ENCODE assay signal across 4 worm cellular contexts in the genomic region with DNA sequence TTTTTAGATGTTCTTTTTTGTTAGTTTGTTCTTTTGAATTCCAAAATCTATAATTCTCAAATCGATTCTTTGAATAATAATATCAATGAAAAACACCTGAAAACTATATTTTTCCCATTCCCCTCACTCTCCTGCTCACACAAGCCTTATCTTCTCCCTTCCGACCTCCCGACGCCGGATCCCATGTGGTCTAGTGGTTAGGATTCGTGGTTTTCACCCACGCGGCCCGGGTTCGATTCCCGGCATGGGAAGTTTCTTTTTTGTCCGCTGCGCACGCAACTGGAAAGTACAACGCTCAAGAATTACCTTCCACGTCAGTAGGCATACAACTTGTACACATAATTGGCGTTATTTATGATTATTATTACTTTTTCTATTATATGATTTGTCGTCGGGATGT.
TF ChIP-seq lines count a peak whose summit lies in the region.

No protein-coding gene starts in this region.

TF ChIP-seq in whole organism, L2 larva, 48 proteins besides CTCF, POLR2A, EP300 and RAD21:
- TF ChIP-seq peb-1 (tag; optimal IDR thresholded peaks at IDR 0.05; lab: Kevin White, UChicago) (no peak), nhr-25 (tag; optimal IDR thresholded peaks at IDR 0.05; lab: Kevin White, UChicago) (peak; percentile 7), lsy-2 (tag; optimal IDR thresholded peaks at IDR 0.05; lab: Kevin White, UChicago) (peak in 1 of 2 experiments; percentile 22), unc-55 (GFP tag; optimal IDR thresholded peaks at IDR 0.05; lab: Kevin White, UChicago) (peak; percentile 60), alr-1 (tag; optimal IDR thresholded peaks at IDR 0.05; lab: Kevin White, UChicago) (no peak), R02D3.7 (tag; optimal IDR thresholded peaks at IDR 0.05; lab: Kevin White, UChicago) (no peak), gmeb-1 (tag; optimal IDR thresholded peaks at IDR 0.05; lab: Kevin White, UChicago) (peak; percentile 57), sma-3 (GFP tag; optimal IDR thresholded peaks at IDR 0.05; lab: Kevin White, UChicago) (peak; percentile 6), egl-27 (tag; optimal IDR thresholded peaks at IDR 0.05; lab: Kevin White, UChicago) (no peak), nhr-77 (tag; optimal IDR thresholded peaks at IDR 0.05; lab: Kevin White, UChicago) (no peak), fos-1 (tag; optimal IDR thresholded peaks at IDR 0.05; lab: Kevin White, UChicago) (peak; percentile 49), ZK546.5 (tag; optimal IDR thresholded peaks at IDR 0.05; lab: Kevin White, UChicago) (no peak), lin-11 (tag; optimal IDR thresholded peaks at IDR 0.05; lab: Kevin White, UChicago) (no peak), sma-9 (GFP tag; optimal IDR thresholded peaks at IDR 0.05; lab: Kevin White, UChicago) (peak; percentile 28), sma-9 (tag; optimal IDR thresholded peaks at IDR 0.05; lab: Kevin White, UChicago) (no peak), unc-62 (GFP tag; optimal IDR thresholded peaks at IDR 0.05; lab: Kevin White, UChicago) (no peak), nhr-10 (tag; optimal IDR thresholded peaks at IDR 0.05; lab: Kevin White, UChicago) (no peak), lin-13 (GFP tag; optimal IDR thresholded peaks at IDR 0.05; lab: Kevin White, UChicago) (peak; percentile 17), F13H6.1 (tag; optimal IDR thresholded peaks at IDR 0.05; lab: Kevin White, UChicago) (peak; percentile 5), crh-2 (tag; optimal IDR thresholded peaks at IDR 0.05; lab: Kevin White, UChicago) (peak; percentile 51), C34F6.9 (tag; optimal IDR thresholded peaks at IDR 0.05; lab: Kevin White, UChicago) (peak; percentile 47), nhr-129 (tag; optimal IDR thresholded peaks at IDR 0.05; lab: Kevin White, UChicago) (peak; percentile 60)

TF ChIP-seq in whole organism, L4 larva, 104 proteins besides CTCF, POLR2A, EP300 and RAD21 (continues in another document):
- peak in 1 of 2 experiments; percentile 4 for TF ChIP-seq daf-16 (GFP tag; optimal IDR thresholded peaks at IDR 0.05; lab: Kevin White, UChicago)
- peak; percentile 25 for TF ChIP-seq daf-16 (tag; optimal IDR thresholded peaks at IDR 0.05; lab: Kevin White, UChicago)
- TF ChIP-seq lin-15B (tag; optimal IDR thresholded peaks at IDR 0.05; lab: Kevin White, UChicago), result no peak
- no peak for TF ChIP-seq ceh-28 (tag; optimal IDR thresholded peaks at IDR 0.05; lab: Kevin White, UChicago)
- TF ChIP-seq dmd-8 (GFP tag; IDR thresholded peaks at IDR 0.05; lab: Robert Waterston, UW), result 0 out of 2 replicates have a peak, but pooled peaks have one; percentile 47
- peak; percentile 14 for TF ChIP-seq nhr-102 (tag; optimal IDR thresholded peaks at IDR 0.05; lab: Kevin White, UChicago)
- TF ChIP-seq mxl-3 (GFP tag; optimal IDR thresholded peaks at IDR 0.05; lab: Kevin White, UChicago), result no peak
- TF ChIP-seq mxl-2 (GFP tag; conservative IDR thresholded peaks at IDR 0.05; lab: Robert Waterston, UW), result no peak
- peak in 1 of 2 experiments; percentile 61 for TF ChIP-seq unc-62 (GFP tag; optimal IDR thresholded peaks at IDR 0.05 in 1 of 2; lab: Kevin White, UChicago)
- TF ChIP-seq unc-62 (tag; optimal IDR thresholded peaks at IDR 0.05; lab: Kevin White, UChicago), result no peak
- peak; percentile 84 for TF ChIP-seq egl-43 (GFP tag; IDR thresholded peaks at IDR 0.05; lab: Robert Waterston, UW)
- TF ChIP-seq madf-5 (GFP tag; IDR thresholded peaks at IDR 0.05; lab: Robert Waterston, UW), result no peak
- TF ChIP-seq fkh-10 (GFP tag; optimal IDR thresholded peaks at IDR 0.05; lab: Kevin White, UChicago), result no peak
- TF ChIP-seq Y105C5A.15 (GFP tag; IDR thresholded peaks at IDR 0.05; lab: Robert Waterston, UW), result 0 out of 2 replicates have a peak, but pooled peaks have one; percentile 70
- TF ChIP-seq Y48G9A.11 (GFP tag; IDR thresholded peaks at IDR 0.05; lab: Robert Waterston, UW), result peak; percentile 69
- TF ChIP-seq hif-1 (tag; optimal IDR thresholded peaks at IDR 0.05; lab: Kevin White, UChicago), result peak in 1 of 2 experiments; percentile 59
- TF ChIP-seq zag-1 (tag; optimal IDR thresholded peaks at IDR 0.05; lab: Kevin White, UChicago), result no peak
- no peak for TF ChIP-seq spr-3 (GFP tag; optimal IDR thresholded peaks at IDR 0.05; lab: Kevin White, UChicago)
- TF ChIP-seq nhr-28 (tag; optimal IDR thresholded peaks at IDR 0.05; lab: Kevin White, UChicago), result peak; percentile 40
- peak; percentile 46 for TF ChIP-seq mep-1 (tag; optimal IDR thresholded peaks at IDR 0.05; lab: Kevin White, UChicago)
- peak; percentile 34; the same call in 1 of the 2 replicates for TF ChIP-seq vab-7 (GFP tag; IDR thresholded peaks at IDR 0.05; lab: Robert Waterston, UW)

TF ChIP-seq in whole organism, late embryonic, 69 proteins besides CTCF, POLR2A, EP300 and RAD21 (continues in another document):
- no peak for TF ChIP-seq unc-42 (tag; optimal IDR thresholded peaks at IDR 0.05; lab: Kevin White, UChicago)
- peak; percentile 14 for TF ChIP-seq ceh-34 (tag; optimal IDR thresholded peaks at IDR 0.05; lab: Kevin White, UChicago)
- peak; percentile 16 for TF ChIP-seq pat-9 (tag; optimal IDR thresholded peaks at IDR 0.05; lab: Kevin White, UChicago)
- TF ChIP-seq gmeb-2 (tag; optimal IDR thresholded peaks at IDR 0.05; lab: Kevin White, UChicago), result peak; percentile 58
- TF ChIP-seq ceh-45 (GFP tag; IDR thresholded peaks at IDR 0.05; lab: Robert Waterston, UW), result no peak
- peak; percentile 12 for TF ChIP-seq dve-1 (tag; optimal IDR thresholded peaks at IDR 0.05; lab: Kevin White, UChicago)
- TF ChIP-seq rnt-1 (tag; optimal IDR thresholded peaks at IDR 0.05; lab: Kevin White, UChicago), result peak; percentile 31
- TF ChIP-seq hlh-6 (tag; optimal IDR thresholded peaks at IDR 0.05; lab: Kevin White, UChicago), result peak; percentile 33
- TF ChIP-seq C38D4.7 (GFP tag; optimal IDR thresholded peaks at IDR 0.05; lab: Kevin White, UChicago), result peak; percentile 30
- TF ChIP-seq pros-1 (tag; optimal IDR thresholded peaks at IDR 0.05; lab: Kevin White, UChicago), result no peak
- TF ChIP-seq nhr-232 (tag; optimal IDR thresholded peaks at IDR 0.05; lab: Kevin White, UChicago), result peak; percentile 39
- peak; percentile 14 for TF ChIP-seq C08G9.2 (tag; optimal IDR thresholded peaks at IDR 0.05; lab: Kevin White, UChicago)
- no peak for TF ChIP-seq ceh-18 (tag; optimal IDR thresholded peaks at IDR 0.05; lab: Kevin White, UChicago)
- no peak for TF ChIP-seq hlh-15 (tag; optimal IDR thresholded peaks at IDR 0.05; lab: Kevin White, UChicago)
- peak; percentile 22 for TF ChIP-seq ceh-48 (tag; optimal IDR thresholded peaks at IDR 0.05; lab: Kevin White, UChicago)
- TF ChIP-seq lin-11 (tag; optimal IDR thresholded peaks at IDR 0.05; lab: Kevin White, UChicago), result peak; percentile 37
- TF ChIP-seq ceh-2 (tag; optimal IDR thresholded peaks at IDR 0.05; lab: Kevin White, UChicago), result no peak
- TF ChIP-seq madf-2 (tag; optimal IDR thresholded peaks at IDR 0.05; lab: Kevin White, UChicago), result peak; percentile 23
- TF ChIP-seq K09A11.1 (tag; optimal IDR thresholded peaks at IDR 0.05; lab: Kevin White, UChicago; ENCODE audit: insufficient read depth), result peak; percentile 6
- TF ChIP-seq ztf-16 (tag; optimal IDR thresholded peaks at IDR 0.05; lab: Kevin White, UChicago), result peak; percentile 8
- TF ChIP-seq hlh-30 (tag; optimal IDR thresholded peaks at IDR 0.05; lab: Kevin White, UChicago; ENCODE audit: insufficient read depth), result no peak
- peak; percentile 13 for TF ChIP-seq ref-2 (tag; optimal IDR thresholded peaks at IDR 0.05; lab: Kevin White, UChicago)
- no peak for TF ChIP-seq hlh-13 (GFP tag; optimal IDR thresholded peaks at IDR 0.05; lab: Kevin White, UChicago)
- no peak for TF ChIP-seq ceh-9 (tag; optimal IDR thresholded peaks at IDR 0.05; lab: Kevin White, UChicago)
- no peak for TF ChIP-seq ceh-19 (GFP tag; optimal IDR thresholded peaks at IDR 0.05; lab: Kevin White, UChicago)

TF ChIP-seq in whole organism, mixed stage, embryonic, 35 proteins besides CTCF, POLR2A, EP300 and RAD21 (continues in another document):
- TF ChIP-seq ceh-83 (GFP tag; optimal IDR thresholded peaks at IDR 0.05; lab: Kevin White, UChicago), result peak; percentile 68
- no peak for TF ChIP-seq nhr-237 (tag; optimal IDR thresholded peaks at IDR 0.05; lab: Kevin White, UChicago)
- no peak for TF ChIP-seq unc-62 (GFP tag; optimal IDR thresholded peaks at IDR 0.05; lab: Kevin White, UChicago)
- TF ChIP-seq lsy-2 (tag; optimal IDR thresholded peaks at IDR 0.05; lab: Kevin White, UChicago), result no peak
- TF ChIP-seq bed-3 (GFP tag; optimal IDR thresholded peaks at IDR 0.05; lab: Kevin White, UChicago), result peak; percentile 56
- no peak for TF ChIP-seq elt-1 (tag; optimal IDR thresholded peaks at IDR 0.05; lab: Kevin White, UChicago; ENCODE audit: borderline replicate concordance, insufficient read depth)
- no peak for TF ChIP-seq ceh-39 (tag; optimal IDR thresholded peaks at IDR 0.05; lab: Kevin White, UChicago)
- TF ChIP-seq nhr-2 (tag; optimal IDR thresholded peaks at IDR 0.05; lab: Kevin White, UChicago), result no peak
- TF ChIP-seq ztf-11 (tag; optimal IDR thresholded peaks at IDR 0.05; lab: Kevin White, UChicago), result no peak
- TF ChIP-seq sem-2 (GFP tag; optimal IDR thresholded peaks at IDR 0.05; lab: Kevin White, UChicago), result peak; percentile 60
- peak; percentile 60 for TF ChIP-seq unc-120 (tag; optimal IDR thresholded peaks at IDR 0.05; lab: Kevin White, UChicago; ENCODE audit: poor library complexity, severe bottlenecking)
- TF ChIP-seq pha-4 (tag; optimal IDR thresholded peaks at IDR 0.05; lab: Kevin White, UChicago), result no peak
- TF ChIP-seq unc-39 (tag; optimal IDR thresholded peaks at IDR 0.05; lab: Kevin White, UChicago), result no peak
- TF ChIP-seq drap-1 (GFP tag; optimal IDR thresholded peaks at IDR 0.05; lab: Kevin White, UChicago), result peak; percentile 68
- TF ChIP-seq snpc-4 (tag; optimal IDR thresholded peaks at IDR 0.05; lab: Kevin White, UChicago), result no peak
- TF ChIP-seq ces-1 (GFP tag; optimal IDR thresholded peaks at IDR 0.05; lab: Kevin White, UChicago), result no peak
- no peak for TF ChIP-seq mep-1 (tag; optimal IDR thresholded peaks at IDR 0.05; lab: Kevin White, UChicago)
- no peak for TF ChIP-seq nhr-28 (tag; optimal IDR thresholded peaks at IDR 0.05; lab: Kevin White, UChicago)
- no peak for TF ChIP-seq zip-8 (tag; optimal IDR thresholded peaks at IDR 0.05; lab: Kevin White, UChicago)
- peak; percentile 53 for TF ChIP-seq lin-32 (GFP tag; optimal IDR thresholded peaks at IDR 0.05; lab: Kevin White, UChicago)
- no peak for TF ChIP-seq blmp-1 (tag; optimal IDR thresholded peaks at IDR 0.05; lab: Kevin White, UChicago)
- peak; percentile 82 for TF ChIP-seq sptf-1 (tag; optimal IDR thresholded peaks at IDR 0.05; lab: Kevin White, UChicago)
- TF ChIP-seq flh-1 (GFP tag; optimal IDR thresholded peaks at IDR 0.05; lab: Kevin White, UChicago), result peak; percentile 15
- no peak for TF ChIP-seq tbx-8 (GFP tag; optimal IDR thresholded peaks at IDR 0.05; lab: Kevin White, UChicago)
- no peak for TF ChIP-seq elt-3 (tag; optimal IDR thresholded peaks at IDR 0.05; lab: Kevin White, UChicago)
- TF ChIP-seq ceh-43 (GFP tag; optimal IDR thresholded peaks at IDR 0.05; lab: Kevin White, UChicago), result peak; percentile 17
- peak; percentile 0 for TF ChIP-seq hlh-1 (tag; optimal IDR thresholded peaks at IDR 0.05; lab: Kevin White, UChicago)
- TF ChIP-seq ham-2 (GFP tag; optimal IDR thresholded peaks at IDR 0.05; lab: Kevin White, UChicago), result peak; percentile 7
- TF ChIP-seq lin-13 (tag; optimal IDR thresholded peaks at IDR 0.05; lab: Kevin White, UChicago), result no peak
